Worm (Caenorhabditis elegans) whole organism, L1 larva: Measurements from ENCODE around the gene T04G9.4.

ENCODE experiments used
- C16A3.4 ChIP-seq: fragments of 150-350 bp; optimal IDR thresholded peaks from 2 replicates; lab custom pipeline; 2014; ENCODE audit warnings: missing biosample characterization, missing genetic modification characterization
- C34B4.2 ChIP-seq: sonication (generic microtip); optimal IDR thresholded peaks from 2 replicates; lab custom pipeline; 2017; ENCODE audit warnings: mild to moderate bottlenecking, missing genetic modification characterization, missing compliant biosample characterization
- F16B12.6 ChIP-seq: fragments of 150-350 bp; optimal IDR thresholded peaks from 2 replicates; lab custom pipeline; 2014; ENCODE audit warnings: missing biosample characterization, missing genetic modification characterization
- aha-1 ChIP-seq: fragments of 150-350 bp; optimal IDR thresholded peaks from 2 replicates; lab custom pipeline; 2014; ENCODE audit warnings: missing biosample characterization, missing genetic modification characterization
- ama-1 ChIP-seq: fragments of 150-350 bp; optimal IDR thresholded peaks from 2 replicates; lab custom pipeline; 2014
- ceh-8 ChIP-seq: fragments of 200-800 bp; sonication (Bioruptor generic); optimal IDR thresholded peaks from 2 replicates; lab custom pipeline; 2018; ENCODE audit warnings: mild to moderate bottlenecking, missing genetic modification characterization, moderate library complexity, missing compliant biosample characterization
- ceh-82 ChIP-seq, 3 experiments: fragments of 150-350 bp in 1 of 3; sonication (generic microtip) in 2 of 3; optimal IDR thresholded peaks; 2 replicates each; lab custom pipeline; 2014 to 2017; ENCODE audit warnings: missing biosample characterization in 3 of 3, missing genetic modification characterization in 3 of 3
- ces-1 ChIP-seq: fragments of 150-350 bp; optimal IDR thresholded peaks from 2 replicates; lab custom pipeline; 2014; ENCODE audit warnings: missing biosample characterization, missing genetic modification reagents, missing genetic modification characterization
- efl-1 ChIP-seq, 4 experiments: fragments of 150-350 bp; optimal IDR thresholded peaks in 3 of 4; peaks in 1 of 4; 1 replicate in 1 of 4; 2 replicates in 3 of 4; lab custom pipeline; 2014; ENCODE audit warnings: missing biosample characterization in 2 of 4, missing genetic modification characterization in 2 of 4, missing genetic modification reagents in 2 of 4
- efl-3 ChIP-seq: fragments of 200-800 bp; sonication (Bioruptor generic); optimal IDR thresholded peaks from 2 replicates; lab custom pipeline; 2018; ENCODE audit warnings: mild to moderate bottlenecking, missing genetic modification characterization, missing compliant biosample characterization
- egl-27 ChIP-seq, 2 experiments: fragments of 150-350 bp in 1 of 2; sonication (generic microtip); optimal IDR thresholded peaks; 3 replicates each; lab custom pipeline; 2017 to 2018; ENCODE audit warnings: missing biosample characterization in 2 of 2, missing genetic modification characterization in 2 of 2, missing genetic modification reagents in 2 of 2
- ets-5 ChIP-seq: fragments of 200-800 bp; sonication (Bioruptor generic); IDR thresholded peaks from 2 replicates; pipeline ENCODE4 v1.3.6; 2022; ENCODE audit warnings: missing genetic modification characterization, missing compliant biosample characterization
- fkh-4 ChIP-seq: sonication (generic microtip); optimal IDR thresholded peaks from 2 replicates; lab custom pipeline; 2016; ENCODE audit warnings: missing compliant biosample characterization, missing genetic modification characterization, borderline replicate concordance
- fkh-8 ChIP-seq: sonication (generic microtip); optimal IDR thresholded peaks from 2 replicates; lab custom pipeline; 2016; ENCODE audit warnings: mild to moderate bottlenecking, missing genetic modification characterization, missing compliant biosample characterization
- grh-1 ChIP-seq: fragments of 200-800 bp; sonication (Bioruptor generic); IDR thresholded peaks from 2 replicates; pipeline ENCODE4 v1.3.6; 2022; ENCODE audit warnings: missing genetic modification reagents, missing genetic modification characterization, missing compliant biosample characterization
- irx-1 ChIP-seq: sonication (generic microtip); optimal IDR thresholded peaks from 2 replicates; lab custom pipeline; 2016; ENCODE audit warnings: missing genetic modification characterization, missing compliant biosample characterization
- lin-14 ChIP-seq: fragments of 200-800 bp; sonication (Bioruptor generic); optimal IDR thresholded peaks from 2 replicates; lab custom pipeline; 2018; ENCODE audit warnings: mild to moderate bottlenecking, missing genetic modification characterization, moderate library complexity, missing compliant biosample characterization
- lin-15B ChIP-seq: fragments of 150-350 bp; sonication (generic microtip); optimal IDR thresholded peaks from 3 replicates; lab custom pipeline; 2014; ENCODE audit warnings: missing biosample characterization, missing genetic modification characterization
- lin-35 ChIP-seq, 2 experiments: fragments of 150-350 bp; optimal IDR thresholded peaks; 2 replicates each; lab custom pipeline; 2014; ENCODE audit warnings: missing biosample characterization in 2 of 2, missing genetic modification characterization in 2 of 2, missing genetic modification reagents in 2 of 2
- lsy-2 ChIP-seq, 2 experiments: fragments of 150-350 bp; optimal IDR thresholded peaks; 2 replicates each; lab custom pipeline; 2014; ENCODE audit warnings: missing biosample characterization in 2 of 2, missing genetic modification characterization in 2 of 2
- mdl-1 ChIP-seq, 2 experiments: fragments of 150-350 bp; optimal IDR thresholded peaks; 2 replicates each; lab custom pipeline; 2014 to 2017; ENCODE audit warnings: missing biosample characterization in 2 of 2, missing genetic modification characterization in 2 of 2, inconsistent platforms in 1 of 2
- mef-2 ChIP-seq: fragments of 150-350 bp; optimal IDR thresholded peaks from 2 replicates; lab custom pipeline; 2014; ENCODE audit warnings: missing biosample characterization, missing genetic modification characterization
- mep-1 ChIP-seq: fragments of 150-350 bp; optimal IDR thresholded peaks from 2 replicates; lab custom pipeline; 2014; ENCODE audit warnings: missing biosample characterization, missing genetic modification characterization
- nhr-19 ChIP-seq: fragments of 200-800 bp; sonication (Bioruptor generic); conservative IDR thresholded peaks from 2 replicates; pipeline ENCODE4 v1.3.6; 2022; ENCODE audit warnings: missing genetic modification characterization, missing compliant biosample characterization
- nhr-237 ChIP-seq: fragments of 150-350 bp; optimal IDR thresholded peaks from 2 replicates; lab custom pipeline; 2014; ENCODE audit warnings: missing biosample characterization, missing genetic modification characterization
- nhr-71 ChIP-seq: sonication (generic microtip); optimal IDR thresholded peaks from 2 replicates; lab custom pipeline; 2016; ENCODE audit warnings: mild to moderate bottlenecking, missing genetic modification characterization, moderate library complexity, missing compliant biosample characterization
- nhr-76 ChIP-seq: sonication (generic microtip); optimal IDR thresholded peaks from 2 replicates; lab custom pipeline; 2017; ENCODE audit warnings: missing biosample characterization, missing genetic modification characterization
- nhr-84 ChIP-seq: sonication (generic microtip); optimal IDR thresholded peaks from 2 replicates; lab custom pipeline; 2017; ENCODE audit warnings: missing biosample characterization, missing genetic modification characterization
- nhr-85 ChIP-seq: sonication (generic microtip); peaks from one replicate; lab custom pipeline; 2016; ENCODE audit warnings: missing genetic modification characterization, inconsistent platforms, missing compliant biosample characterization
- nhr-90 ChIP-seq: sonication (generic microtip); optimal IDR thresholded peaks from 2 replicates; lab custom pipeline; 2016; ENCODE audit warnings: mild to moderate bottlenecking, missing genetic modification characterization, missing compliant biosample characterization; ENCODE audit not compliant: poor library complexity
- pqm-1 ChIP-seq: sonication (generic microtip); optimal IDR thresholded peaks from 3 replicates; lab custom pipeline; 2017; ENCODE audit warnings: missing biosample characterization, missing genetic modification characterization
- rnt-1 ChIP-seq: sonication (generic microtip); optimal IDR thresholded peaks from 2 replicates; lab custom pipeline; 2016; ENCODE audit warnings: mild to moderate bottlenecking, missing genetic modification characterization, moderate library complexity, missing compliant biosample characterization
- skn-1 ChIP-seq: fragments of 150-350 bp; optimal IDR thresholded peaks from 2 replicates; lab custom pipeline; 2014; ENCODE audit warnings: missing biosample characterization, missing genetic modification characterization
- sptf-1 ChIP-seq: fragments of 150-350 bp; optimal IDR thresholded peaks from 2 replicates; lab custom pipeline; 2014; ENCODE audit warnings: missing biosample characterization, missing genetic modification characterization
- sup-37 ChIP-seq: fragments of 200-800 bp; sonication (Bioruptor generic); optimal IDR thresholded peaks from 2 replicates; lab custom pipeline; 2018; ENCODE audit warnings: mild to moderate bottlenecking, missing genetic modification characterization, missing compliant biosample characterization
- swsn-7 ChIP-seq: sonication (generic microtip); optimal IDR thresholded peaks from 2 replicates; lab custom pipeline; 2016; ENCODE audit warnings: missing genetic modification characterization, missing compliant biosample characterization
- unc-130 ChIP-seq: fragments of 150-350 bp; optimal IDR thresholded peaks from 2 replicates; lab custom pipeline; 2017; ENCODE audit warnings: missing biosample characterization, missing genetic modification characterization, inconsistent platforms
- unc-62 ChIP-seq: fragments of 150-350 bp; optimal IDR thresholded peaks from 2 replicates; lab custom pipeline; 2014; ENCODE audit warnings: missing biosample characterization, missing genetic modification reagents, missing genetic modification characterization
- unc-86 ChIP-seq: sonication (generic microtip); optimal IDR thresholded peaks from 2 replicates; lab custom pipeline; 2016; ENCODE audit warnings: missing genetic modification characterization, missing compliant biosample characterization
- vab-15 ChIP-seq: sonication (generic microtip); optimal IDR thresholded peaks from 2 replicates; lab custom pipeline; 2017; ENCODE audit warnings: missing genotype, mild to moderate bottlenecking, missing genetic modification characterization, missing compliant biosample characterization
- xbp-1 ChIP-seq: sonication (generic microtip); optimal IDR thresholded peaks from 2 replicates; lab custom pipeline; 2016; ENCODE audit warnings: missing genetic modification characterization, missing compliant biosample characterization
- zag-1 ChIP-seq: fragments of 150-350 bp; optimal IDR thresholded peaks from 2 replicates; lab custom pipeline; 2014; ENCODE audit warnings: missing biosample characterization, missing genetic modification characterization
- zip-4 ChIP-seq: fragments of 200-800 bp; sonication (Bioruptor generic); optimal IDR thresholded peaks from 2 replicates; lab custom pipeline; 2018; ENCODE audit warnings: mild to moderate bottlenecking, missing genetic modification characterization, moderate library complexity, missing compliant biosample characterization
- ztf-4 ChIP-seq: fragments of 150-350 bp; optimal IDR thresholded peaks from 2 replicates; lab custom pipeline; 2014; ENCODE audit warnings: missing biosample characterization, missing genetic modification characterization

The T04G9.4 gene

DNA sequence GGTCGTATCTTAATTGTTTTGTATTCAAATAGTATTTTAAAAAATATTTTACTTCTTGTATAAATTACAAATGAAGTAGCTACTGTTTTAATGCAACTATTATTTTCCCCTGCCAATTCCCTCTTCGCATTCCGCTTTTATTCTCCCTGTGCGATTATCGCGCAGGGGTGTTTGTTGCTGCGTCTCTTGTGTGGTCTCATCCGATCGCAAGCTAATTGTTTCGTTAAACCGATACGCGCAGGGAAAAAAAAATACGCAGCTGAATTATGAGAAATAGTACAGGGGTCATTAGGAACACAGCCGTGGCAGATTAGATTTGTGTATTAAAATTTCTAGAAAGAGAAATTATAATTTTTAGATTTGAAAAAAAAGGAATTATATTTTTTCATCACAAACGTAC lies 34.2 kb downstream of the T04G9.4 start (continued):
- peak; percentile 88 for TF ChIP-seq sup-37 (GFP tag; lab: Kevin White, UChicago)
- peak; percentile 95 for TF ChIP-seq efl-3 (GFP tag; lab: Kevin White, UChicago)
- TF ChIP-seq lin-35 (GFP tag; optimal IDR thresholded peaks at IDR 0.05; lab: Kevin White, UChicago), result peak; percentile 72 to 93
- peak; percentile 90 to 92 for TF ChIP-seq egl-27 (tag; optimal IDR thresholded peaks at IDR 0.05; lab: Kevin White, UChicago)
- TF ChIP-seq ceh-82 (tag; optimal IDR thresholded peaks at IDR 0.05; lab: Kevin White, UChicago), result peak; percentile 99 to 100 (median 100)
- TF ChIP-seq ces-1 (GFP tag; lab: Kevin White, UChicago), result peak; percentile 78
- TF ChIP-seq xbp-1 (tag; lab: Kevin White, UChicago), result peak; percentile 95
- peak; percentile 99 for TF ChIP-seq ceh-8 (GFP tag; lab: Kevin White, UChicago)
- TF ChIP-seq nhr-85, result peak; percentile 97
- TF ChIP-seq zag-1 (tag; lab: Kevin White, UChicago), result no peak
- TF ChIP-seq C16A3.4 (tag; lab: Kevin White, UChicago), result peak; percentile 100
- TF ChIP-seq pqm-1 (tag; lab: Kevin White, UChicago), result peak; percentile 63
- TF ChIP-seq fkh-8, result peak; percentile 96
- peak; percentile 61 for TF ChIP-seq F16B12.6 (tag; lab: Kevin White, UChicago)
- TF ChIP-seq sptf-1, result no peak
- peak in 1 of 2 experiments; percentile 95 for TF ChIP-seq mdl-1 (tag; optimal IDR thresholded peaks at IDR 0.05; lab: Kevin White, UChicago)
- peak; percentile 97 for TF ChIP-seq nhr-19
- TF ChIP-seq lsy-2 (tag; optimal IDR thresholded peaks at IDR 0.05; lab: Kevin White, UChicago), result peak; percentile 94
- TF ChIP-seq aha-1 (tag; lab: Kevin White, UChicago), result peak; percentile 95
- TF ChIP-seq grh-1 (GFP tag; lab: Robert Waterston, UW), result peak; percentile 92
- no peak for TF ChIP-seq C34B4.2
- TF ChIP-seq swsn-7 (tag; lab: Kevin White, UChicago), result peak; percentile 97
- peak; percentile 98 for TF ChIP-seq lin-14 (GFP tag; lab: Kevin White, UChicago)
- peak; percentile 94 for TF ChIP-seq nhr-84
- TF ChIP-seq nhr-76 (tag; lab: Kevin White, UChicago), result peak; percentile 66
- TF ChIP-seq efl-1 (optimal IDR thresholded peaks at IDR 0.05; lab: Kevin White, UChicago), result peak; percentile 84 to 92
- TF ChIP-seq efl-1 (GFP tag; optimal IDR thresholded peaks at IDR 0.05 in 1 of 2; lab: Kevin White, UChicago), result peak; percentile 52 to 96
- peak; percentile 98 for TF ChIP-seq nhr-71 (tag; lab: Kevin White, UChicago)
- peak; percentile 56 for TF ChIP-seq lin-15B (tag; lab: Kevin White, UChicago)
- peak; percentile 98 for TF ChIP-seq nhr-237
- peak; percentile 93 for TF ChIP-seq mef-2 (tag; lab: Kevin White, UChicago)
- peak; percentile 85; the same call in 1 of the 2 replicates for TF ChIP-seq ets-5 (GFP tag; lab: Robert Waterston, UW)
- no peak for TF ChIP-seq unc-62 (GFP tag; lab: Kevin White, UChicago)
- peak; percentile 96 for TF ChIP-seq unc-130
- peak; percentile 94 for TF ChIP-seq zip-4 (GFP tag; lab: Kevin White, UChicago)
- TF ChIP-seq irx-1 (tag; lab: Kevin White, UChicago), result peak; percentile 99
- TF ChIP-seq mep-1 (tag; lab: Kevin White, UChicago), result peak; percentile 100
- peak; percentile 89 for TF ChIP-seq fkh-4 (tag; lab: Kevin White, UChicago)
- TF ChIP-seq rnt-1 (tag; lab: Kevin White, UChicago), result peak; percentile 99
- peak; percentile 96 for TF ChIP-seq unc-86 (tag; lab: Kevin White, UChicago)
- TF ChIP-seq vab-15 (tag; lab: Kevin White, UChicago), result peak; percentile 82

DNA sequence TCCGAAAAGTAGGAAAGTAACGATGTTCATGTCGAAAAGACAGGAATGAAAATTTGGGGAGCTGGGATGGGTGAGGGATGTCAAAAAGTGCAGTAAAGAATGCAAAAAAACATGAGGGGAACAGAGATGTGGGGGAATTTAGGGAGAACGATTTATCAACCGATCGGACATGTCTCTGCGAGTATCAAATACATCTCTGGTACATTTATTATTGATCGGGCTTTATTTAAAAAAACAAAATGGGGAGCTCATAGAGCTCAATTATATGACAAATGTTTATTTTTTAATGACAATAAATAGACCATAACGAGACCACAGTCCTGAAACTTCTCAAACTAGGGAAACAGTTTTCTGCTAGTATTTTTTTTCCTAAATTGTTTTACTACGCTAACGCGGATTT lies 38.4 kb downstream of the T04G9.4 start, which contains the start of gene F25E2.2:
TSS of gene F25E2.2 (minus strand) at position 101 of the 400 bp plus-strand sequence.
- no peak for TF ChIP-seq ztf-4
- TF ChIP-seq vab-15 (tag; lab: Kevin White, UChicago), result no peak
- no peak for TF ChIP-seq ama-1 (lab: Kevin White, UChicago)
- TF ChIP-seq lsy-2 (tag; optimal IDR thresholded peaks at IDR 0.05; lab: Kevin White, UChicago), result no peak
- no peak for TF ChIP-seq skn-1 (tag; lab: Kevin White, UChicago)
- TF ChIP-seq C34B4.2, result no peak
- no peak for TF ChIP-seq unc-62 (GFP tag; lab: Kevin White, UChicago)
- no peak for TF ChIP-seq nhr-90 (tag; lab: Kevin White, UChicago)
- TF ChIP-seq efl-3 (GFP tag; lab: Kevin White, UChicago), result no peak
- no peak for TF ChIP-seq ceh-8 (GFP tag; lab: Kevin White, UChicago)
- no peak for TF ChIP-seq C16A3.4 (tag; lab: Kevin White, UChicago)
- no peak for TF ChIP-seq ceh-82 (tag; optimal IDR thresholded peaks at IDR 0.05; lab: Kevin White, UChicago)
- no peak for TF ChIP-seq sptf-1
- TF ChIP-seq, all 84 proteins: peak for 0
